Worm (Caenorhabditis elegans): ENCODE results near the gene Y38H8A.12.

ce11 chrIV:13412845-13413383 lies 47.9 kb downstream of the Y38H8A.12 start, which contains the start of gene gcl-1:
- TF ChIP-seq ama-1 (optimal IDR thresholded peaks at IDR 0.05) (no peak), tbx-2 (tag; optimal IDR thresholded peaks at IDR 0.05) (no peak), C08G9.2 (tag; optimal IDR thresholded peaks at IDR 0.05) (no peak), rnt-1 (tag; optimal IDR thresholded peaks at IDR 0.05) (no peak), pha-4 (tag; optimal IDR thresholded peaks at IDR 0.05) (no peak), ceh-24 (tag; optimal IDR thresholded peaks at IDR 0.05) (no peak), ztf-16 (tag; optimal IDR thresholded peaks at IDR 0.05) (no peak), ref-2 (tag; optimal IDR thresholded peaks at IDR 0.05) (no peak), F13H6.1 (tag; optimal IDR thresholded peaks at IDR 0.05) (no peak), tbx-7 (tag; optimal IDR thresholded peaks at IDR 0.05) (no peak), hlh-30 (tag; optimal IDR thresholded peaks at IDR 0.05; ENCODE audit: insufficient read depth) (peak; percentile 55), hlh-6 (tag; optimal IDR thresholded peaks at IDR 0.05) (no peak), ceh-2 (tag; optimal IDR thresholded peaks at IDR 0.05) (no peak)

Data from whole organism, late embryonic.